Worm (Caenorhabditis elegans) whole organism, L2 larva: ENCODE measurements around the gene blos-7.

Experiments used
- alr-1 ChIP-seq: fragments of 150-350 bp; optimal IDR thresholded peaks from 2 replicates; lab custom pipeline; 2014; ENCODE audit warnings: missing biosample characterization, missing genetic modification characterization
- ceh-82 ChIP-seq: fragments of 150-350 bp; optimal IDR thresholded peaks from 2 replicates; lab custom pipeline; 2014; ENCODE audit warnings: missing biosample characterization, missing genetic modification characterization
- elt-3 ChIP-seq: sonication (generic microtip); optimal IDR thresholded peaks from 2 replicates; lab custom pipeline; 2017; ENCODE audit warnings: missing biosample characterization, missing genetic modification characterization
- mdl-1 ChIP-seq, 2 experiments: fragments of 150-350 bp in 1 of 2; sonication (generic microtip) in 1 of 2; optimal IDR thresholded peaks; 2 replicates each; lab custom pipeline; 2017; ENCODE audit warnings: missing biosample characterization in 2 of 2, missing genetic modification characterization in 2 of 2
- skn-1 ChIP-seq: sonication (generic microtip); optimal IDR thresholded peaks from 2 replicates; lab custom pipeline; 2017; ENCODE audit warnings: missing biosample characterization, missing genetic modification characterization
- snpc-4 ChIP-seq: fragments of 150-350 bp; optimal IDR thresholded peaks from 2 replicates; lab custom pipeline; 2014; ENCODE audit warnings: missing biosample characterization, missing genetic modification characterization

DNA sequence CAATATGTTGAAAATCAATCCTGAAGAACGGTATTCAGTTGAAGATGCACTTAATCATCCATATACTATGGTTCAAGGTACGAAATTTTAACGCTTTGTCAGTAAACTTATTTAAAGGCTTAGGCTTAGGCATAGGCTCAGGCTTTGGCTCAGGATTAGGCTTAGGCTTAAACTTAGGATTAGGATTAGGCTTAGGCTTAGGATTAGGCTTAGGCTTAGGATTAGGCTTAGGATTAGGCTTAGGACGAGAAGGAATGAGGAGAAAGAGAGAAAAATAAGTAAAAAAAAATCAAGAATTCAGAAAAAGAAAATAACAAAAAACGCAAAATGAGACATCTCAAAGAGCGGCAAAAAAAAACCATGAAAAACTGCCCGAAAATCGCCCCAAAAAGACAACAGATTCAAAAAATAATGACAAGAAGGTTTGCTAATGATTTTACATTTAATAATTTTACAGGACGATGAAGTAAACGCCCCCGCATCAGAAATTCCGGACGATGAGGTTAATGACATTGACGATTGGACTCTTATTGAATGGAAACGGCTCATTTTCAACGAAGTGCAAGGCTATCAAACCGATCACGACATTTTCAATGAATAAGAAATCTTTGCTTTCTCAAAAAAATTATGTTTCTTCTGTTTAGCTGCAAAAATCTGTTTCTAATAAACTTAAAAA lies 26.0 kb upstream of the blos-7 start:
- no peak for TF ChIP-seq skn-1 (tag; lab: Kevin White, UChicago)
- no peak for TF ChIP-seq elt-3 (tag; lab: Kevin White, UChicago)
- no peak for TF ChIP-seq alr-1 (tag; lab: Kevin White, UChicago)
- TF ChIP-seq mdl-1 (tag; optimal IDR thresholded peaks at IDR 0.05; lab: Kevin White, UChicago) = no peak
- TF ChIP-seq snpc-4 (tag; lab: Kevin White, UChicago) = no peak
- no peak for TF ChIP-seq ceh-82
